Fruit fly (Drosophila melanogaster): ENCODE results near the gene Lamtor4.

DNA sequence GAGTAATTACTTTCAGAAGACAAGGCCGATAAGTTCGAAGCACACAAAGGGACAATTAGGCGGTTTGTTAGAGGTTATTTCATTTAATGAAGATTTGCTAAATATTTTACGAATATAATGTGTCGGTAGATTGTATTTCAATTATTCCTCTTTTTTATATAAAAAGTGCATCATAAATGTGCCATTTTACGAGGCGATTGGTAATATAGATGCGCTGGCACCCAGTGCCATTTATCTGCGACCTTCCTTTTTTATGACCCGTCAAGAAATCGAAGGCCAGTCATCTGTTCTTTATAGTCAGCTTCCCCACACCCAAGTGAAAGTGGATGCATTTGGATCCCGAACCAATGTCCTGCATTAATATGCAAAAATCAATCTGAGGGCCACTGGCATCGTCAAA is 30.8 kb downstream of the Lamtor4 start:
- TF ChIP-seq CG33017 (tag; optimal IDR thresholded peaks at IDR 0.05) (no peak), CG14711 (tag; optimal IDR thresholded peaks at IDR 0.05) (no peak), kay (GFP tag; ENCODE audit: borderline replicate concordance) (no peak)

All from whole organism, adult.